Worm (Caenorhabditis elegans) whole organism, young adult: ENCODE measurements around the gene F59B2.8.

Experiments used
- C17E4.6 ChIP-seq: fragments of 200-800 bp; sonication (Bioruptor generic); IDR thresholded peaks from 2 replicates; pipeline ENCODE4 v1.3.6; 2022; ENCODE audit warnings: missing genetic modification reagents, missing genetic modification characterization, missing compliant biosample characterization
- D2030.7 ChIP-seq: fragments of 200-800 bp; sonication (Bioruptor generic); IDR thresholded peaks from 2 replicates; pipeline ENCODE4 v1.3.6; 2022; ENCODE audit warnings: missing genetic modification reagents, missing genetic modification characterization, missing compliant biosample characterization
- F22D6.2 ChIP-seq: sonication (generic microtip); optimal IDR thresholded peaks from 2 replicates; lab custom pipeline; 2016; ENCODE audit warnings: mild to moderate bottlenecking, missing genetic modification characterization, missing compliant biosample characterization
- F23B12.7 ChIP-seq: sonication (generic microtip); optimal IDR thresholded peaks from 2 replicates; lab custom pipeline; 2017; ENCODE audit warnings: missing genetic modification characterization, mild to moderate bottlenecking, missing compliant biosample characterization, antibody characterized with exemption, moderate library complexity; ENCODE audit not compliant: insufficient read depth
- F33H1.4 ChIP-seq: fragments of 200-800 bp; sonication (Bioruptor generic); IDR thresholded peaks from 2 replicates; pipeline ENCODE4 v1.3.6; 2022; ENCODE audit warnings: missing genetic modification reagents, missing genetic modification characterization, missing compliant biosample characterization
- F49E8.2 ChIP-seq: sonication (generic microtip); optimal IDR thresholded peaks from 3 replicates; lab custom pipeline; 2017; ENCODE audit warnings: missing genetic modification characterization, mild to moderate bottlenecking, missing compliant biosample characterization, antibody characterized with exemption, moderate library complexity; ENCODE audit not compliant: insufficient read depth
- K11D2.4 ChIP-seq: fragments of 200-800 bp; sonication (Bioruptor generic); IDR thresholded peaks from 2 replicates; pipeline ENCODE4 v1.3.6; 2022; ENCODE audit warnings: missing genetic modification reagents, missing genetic modification characterization, missing compliant biosample characterization
- Y56A3A.18 ChIP-seq: fragments of 200-800 bp; sonication (Bioruptor generic); IDR thresholded peaks from 2 replicates; pipeline ENCODE4 v1.3.6; 2022; ENCODE audit warnings: missing genetic modification reagents, missing genetic modification characterization, missing compliant biosample characterization
- Y95B8A.8 ChIP-seq: fragments of 200-800 bp; sonication (Bioruptor generic); IDR thresholded peaks from 2 replicates; pipeline ENCODE4 v1.3.6; 2022; ENCODE audit warnings: missing genetic modification reagents, missing genetic modification characterization, missing compliant biosample characterization
- ZK185.1 ChIP-seq: sonication (generic microtip); optimal IDR thresholded peaks from 2 replicates; lab custom pipeline; 2016; ENCODE audit warnings: mild to moderate bottlenecking, missing genetic modification characterization, missing compliant biosample characterization; ENCODE audit not compliant: poor library complexity, severe bottlenecking
- akir-1 ChIP-seq: fragments of 200-800 bp; sonication (Bioruptor generic); optimal IDR thresholded peaks from 2 replicates; lab custom pipeline; 2018; ENCODE audit warnings: mild to moderate bottlenecking, missing genetic modification characterization, moderate library complexity, missing compliant biosample characterization
- aptf-2 ChIP-seq: fragments of 200-800 bp; sonication (Bioruptor generic); conservative IDR thresholded peaks from 2 replicates; pipeline ENCODE4 v1.3.6; 2022; ENCODE audit warnings: missing genetic modification reagents, missing genetic modification characterization, missing compliant biosample characterization
- atf-7 ChIP-seq: sonication (generic microtip); optimal IDR thresholded peaks from 2 replicates; lab custom pipeline; 2017; ENCODE audit warnings: mild to moderate bottlenecking, missing genetic modification characterization, missing compliant biosample characterization
- athp-1 ChIP-seq: sonication (generic microtip); optimal IDR thresholded peaks from 2 replicates; lab custom pipeline; 2017; ENCODE audit warnings: mild to moderate bottlenecking, missing genetic modification characterization, missing compliant biosample characterization
- attf-5 ChIP-seq: fragments of 200-800 bp; sonication (Bioruptor generic); optimal IDR thresholded peaks from 2 replicates; lab custom pipeline; 2018; ENCODE audit warnings: mild to moderate bottlenecking, missing genetic modification characterization, missing compliant biosample characterization
- bed-2 ChIP-seq: fragments of 200-800 bp; sonication (Bioruptor generic); IDR thresholded peaks from 2 replicates; pipeline ENCODE4 v1.3.6; 2022; ENCODE audit warnings: missing genetic modification reagents, missing genetic modification characterization, missing compliant biosample characterization
- cebp-1 ChIP-seq, 2 experiments: fragments of 200-800 bp in 1 of 2; sonication (Bioruptor generic) in 1 of 2; sonication (generic microtip) in 1 of 2; IDR thresholded peaks in 1 of 2; optimal IDR thresholded peaks in 1 of 2; 2 replicates each; pipeline versions ENCODE4 v1.3.6 to Lab custom; 2017 to 2022; ENCODE audit warnings: missing compliant biosample characterization in 2 of 2, missing genetic modification characterization in 2 of 2, mild to moderate bottlenecking in 1 of 2, missing genetic modification reagents in 1 of 2, moderate library complexity in 1 of 2
- ceh-100 ChIP-seq: fragments of 200-800 bp; sonication (Bioruptor generic); IDR thresholded peaks from 2 replicates; pipeline ENCODE4 v1.3.6; 2022; ENCODE audit warnings: missing genetic modification reagents, missing genetic modification characterization, missing compliant biosample characterization
- ceh-91 ChIP-seq: fragments of 200-800 bp; sonication (Bioruptor generic); IDR thresholded peaks from 2 replicates; pipeline ENCODE4 v1.3.6; 2022; ENCODE audit warnings: missing genetic modification reagents, missing genetic modification characterization, missing compliant biosample characterization
- chd-7 ChIP-seq: sonication (generic microtip); optimal IDR thresholded peaks from 2 replicates; lab custom pipeline; 2016; ENCODE audit warnings: mild to moderate bottlenecking, missing genetic modification characterization, moderate library complexity, missing compliant biosample characterization
- dox-1 ChIP-seq: fragments of 200-800 bp; sonication (Bioruptor generic); IDR thresholded peaks from 2 replicates; pipeline ENCODE4 v1.3.6; 2022; ENCODE audit warnings: missing genetic modification reagents, missing genetic modification characterization, missing compliant biosample characterization
- dpff-1 ChIP-seq: sonication (generic microtip); optimal IDR thresholded peaks from 2 replicates; lab custom pipeline; 2017; ENCODE audit warnings: mild to moderate bottlenecking, missing genetic modification characterization, missing compliant biosample characterization
- dpl-1 ChIP-seq: fragments of 150-350 bp; optimal IDR thresholded peaks from 2 replicates; lab custom pipeline; 2014; ENCODE audit warnings: missing biosample characterization, missing genetic modification reagents, missing genetic modification characterization
- efl-1 ChIP-seq: fragments of 150-350 bp; optimal IDR thresholded peaks from 2 replicates; lab custom pipeline; 2014; ENCODE audit warnings: missing biosample characterization, missing genetic modification reagents, missing genetic modification characterization
- hlh-12 ChIP-seq: sonication (generic microtip); optimal IDR thresholded peaks from 2 replicates; lab custom pipeline; 2016; ENCODE audit warnings: missing genetic modification characterization, missing compliant biosample characterization
- hsf-1 ChIP-seq: fragments of 200-800 bp; sonication (Bioruptor generic); IDR thresholded peaks from 2 replicates; pipeline ENCODE4 v1.3.6; 2022; ENCODE audit warnings: missing genetic modification reagents, missing genetic modification characterization, missing compliant biosample characterization
- let-526 ChIP-seq: fragments of 200-800 bp; sonication (Bioruptor generic); IDR thresholded peaks from 2 replicates; pipeline ENCODE4 v1.3.6; 2022; ENCODE audit warnings: missing genetic modification reagents, missing genetic modification characterization, missing compliant biosample characterization
- lin-26 ChIP-seq: fragments of 200-800 bp; sonication (Bioruptor generic); IDR thresholded peaks from 2 replicates; pipeline ENCODE4 v1.3.6; 2022; ENCODE audit warnings: missing genetic modification reagents, missing genetic modification characterization, missing compliant biosample characterization
- lin-35 ChIP-seq, 3 experiments: fragments of 150-350 bp in 2 of 3; sonication (generic microtip) in 1 of 3; optimal IDR thresholded peaks; 2 replicates each; lab custom pipeline; 2014 to 2018; ENCODE audit warnings: missing biosample characterization in 3 of 3, missing genetic modification characterization in 3 of 3, missing genetic modification reagents in 3 of 3
- lin-54 ChIP-seq: fragments of 200-800 bp; sonication (Bioruptor generic); optimal IDR thresholded peaks from 2 replicates; lab custom pipeline; 2018; ENCODE audit warnings: mild to moderate bottlenecking, missing genetic modification characterization, missing compliant biosample characterization
- lsl-1 ChIP-seq: fragments of 200-800 bp; sonication (Bioruptor generic); optimal IDR thresholded peaks from 2 replicates; lab custom pipeline; 2018; ENCODE audit warnings: mild to moderate bottlenecking, missing genetic modification characterization, moderate library complexity, missing compliant biosample characterization
- madf-10 ChIP-seq: sonication (generic microtip); optimal IDR thresholded peaks from 2 replicates; lab custom pipeline; 2016; ENCODE audit warnings: mild to moderate bottlenecking, missing genetic modification characterization, missing compliant biosample characterization
- madf-6 ChIP-seq: fragments of 200-800 bp; sonication (Bioruptor generic); IDR thresholded peaks from 2 replicates; pipeline ENCODE4 v1.3.6; 2022; ENCODE audit warnings: missing genetic modification reagents, missing genetic modification characterization, missing compliant biosample characterization
- madf-8 ChIP-seq: fragments of 200-800 bp; sonication (Bioruptor generic); conservative IDR thresholded peaks from 2 replicates; pipeline ENCODE4 v1.3.6; 2022; ENCODE audit warnings: missing genetic modification reagents, missing genetic modification characterization, missing compliant biosample characterization
- nfyb-1 ChIP-seq: fragments of 200-800 bp; sonication (Bioruptor generic); IDR thresholded peaks from 2 replicates; pipeline ENCODE4 v1.3.6; 2022; ENCODE audit warnings: missing genetic modification reagents, missing genetic modification characterization, missing compliant biosample characterization
- nhr-27 ChIP-seq: fragments of 200-800 bp; sonication (Bioruptor generic); optimal IDR thresholded peaks from 2 replicates; lab custom pipeline; 2018; ENCODE audit warnings: mild to moderate bottlenecking, missing genetic modification characterization, moderate library complexity, missing compliant biosample characterization
- pbrm-1 ChIP-seq: fragments of 200-800 bp; sonication (Bioruptor generic); IDR thresholded peaks from 2 replicates; pipeline ENCODE4 v1.3.6; 2022; ENCODE audit warnings: missing genetic modification reagents, missing genetic modification characterization, missing compliant biosample characterization
- rcor-1 ChIP-seq: fragments of 200-800 bp; sonication (Bioruptor generic); IDR thresholded peaks from 2 replicates; pipeline ENCODE4 v1.3.6; 2022; ENCODE audit warnings: missing genetic modification reagents, missing genetic modification characterization, missing compliant biosample characterization
- snpc-1.3 ChIP-seq: sonication (generic microtip); optimal IDR thresholded peaks from 2 replicates; lab custom pipeline; 2017; ENCODE audit warnings: missing genetic modification characterization, mild to moderate bottlenecking, missing compliant biosample characterization, antibody characterized with exemption, moderate library complexity, missing genotype, missing genetic modification reagents; ENCODE audit not compliant: insufficient read depth
- tbp1 ChIP-seq: fragments of 200-800 bp; sonication (Bioruptor generic); optimal IDR thresholded peaks from 2 replicates; lab custom pipeline; 2018; ENCODE audit warnings: mild to moderate bottlenecking, missing genetic modification characterization, missing compliant biosample characterization
- xnd-1 ChIP-seq: sonication (generic microtip); optimal IDR thresholded peaks from 2 replicates; lab custom pipeline; 2016; ENCODE audit warnings: missing genotype, missing genetic modification reagents, missing genetic modification characterization, missing compliant biosample characterization
- ztf-18 ChIP-seq: sonication (generic microtip); optimal IDR thresholded peaks from 2 replicates; lab custom pipeline; 2016; ENCODE audit warnings: missing genotype, mild to moderate bottlenecking, missing genetic modification characterization, missing compliant biosample characterization
- ztf-26 ChIP-seq: sonication (generic microtip); optimal IDR thresholded peaks from 2 replicates; lab custom pipeline; 2017; ENCODE audit warnings: missing genetic modification characterization, missing compliant biosample characterization

The F59B2.8 gene

DNA sequence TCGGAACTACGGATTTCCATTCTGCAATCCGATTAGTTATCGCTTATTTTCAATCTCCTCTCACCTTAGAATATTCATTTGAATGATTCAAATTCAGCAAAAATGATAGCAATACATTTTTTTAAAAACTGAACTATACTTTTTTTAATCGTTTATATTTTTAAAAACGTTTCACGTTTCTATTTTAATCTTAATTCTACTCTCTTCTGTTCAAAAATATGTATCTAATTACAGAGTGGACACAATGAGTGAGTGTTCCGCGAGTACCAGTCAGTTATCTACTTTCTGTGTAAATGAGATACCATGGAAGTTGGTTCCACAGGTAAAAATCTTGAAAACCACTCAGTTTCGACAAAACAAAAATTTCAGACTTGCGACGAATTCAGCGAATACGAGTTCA is 7.5 kb downstream of the F59B2.8 start, which contains the start of the genes F59B2.15 and zif-1 (continued):
- no peak for TF ChIP-seq ZK185.1 (tag; lab: Kevin White, UChicago)

ce11 chrIII:9001899-9002298 is 8.1 kb downstream of the F59B2.8 start, which contains the start of gene rpn-6.2:
rpn-6.2 (minus strand) TSS chrIII:9001999.
- TF ChIP-seq ceh-100 (GFP tag; lab: Robert Waterston, UW) = no peak
- TF ChIP-seq dpl-1 = no peak
- TF ChIP-seq ZK185.1 (tag; lab: Kevin White, UChicago) = no peak
- TF ChIP-seq attf-5 (GFP tag; lab: Kevin White, UChicago) = no peak
- TF ChIP-seq akir-1 = no peak

DNA sequence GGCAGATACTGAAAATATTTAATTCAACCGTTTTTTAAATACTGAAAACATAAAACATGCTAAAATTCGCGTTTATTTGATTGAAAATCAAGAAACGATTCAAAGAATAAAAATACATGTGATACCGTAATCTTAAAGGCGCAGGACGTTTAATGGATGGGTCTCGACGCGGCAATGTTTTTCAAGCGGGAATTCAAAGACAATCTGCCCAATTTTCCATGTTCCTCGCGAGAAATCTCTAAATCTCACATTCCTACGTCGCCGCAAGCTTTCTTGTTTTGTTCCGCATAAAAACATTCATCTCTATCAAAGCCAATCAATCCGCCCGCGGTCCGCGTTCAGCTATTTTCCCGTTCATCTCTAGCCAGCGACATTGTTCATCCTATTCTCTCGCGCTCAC is 8.5 kb downstream of the F59B2.8 start:
- TF ChIP-seq ztf-18 (tag; lab: Kevin White, UChicago) (peak; percentile 7), hlh-12 (tag; lab: Kevin White, UChicago) (no peak), lin-54 (GFP tag; lab: Kevin White, UChicago) (peak; percentile 70), bed-2 (GFP tag; lab: Robert Waterston, UW) (no peak), hsf-1 (GFP tag; lab: Robert Waterston, UW) (peak; percentile 52; the same call in 1 of the 2 replicates), Y56A3A.18 (GFP tag; lab: Robert Waterston, UW) (no peak), xnd-1 (tag; lab: Kevin White, UChicago) (peak; percentile 76), lin-35 (GFP tag; optimal IDR thresholded peaks at IDR 0.05; lab: Kevin White, UChicago) (peak in 1 of 3 experiments; percentile 47), lsl-1 (peak; percentile 83), ceh-91 (peak; percentile 63), aptf-2 (GFP tag; lab: Robert Waterston, UW) (no peak), madf-6 (GFP tag; lab: Robert Waterston, UW) (peak; percentile 91), dpl-1 (peak; percentile 75), lin-26 (no peak), let-526 (GFP tag; lab: Robert Waterston, UW) (no peak), efl-1 (GFP tag; lab: Kevin White, UChicago) (peak; percentile 86), F22D6.2 (tag; lab: Kevin White, UChicago) (no peak), F49E8.2 (tag; lab: Kevin White, UChicago) (peak; percentile 17), F33H1.4 (GFP tag; lab: Robert Waterston, UW) (peak; percentile 91), K11D2.4 (GFP tag; lab: Robert Waterston, UW) (no peak), D2030.7 (GFP tag; lab: Robert Waterston, UW) (peak; percentile 66), madf-8 (peak; percentile 68), snpc-1.3 (no peak), nfyb-1 (GFP tag; lab: Robert Waterston, UW) (no peak), C17E4.6 (GFP tag; lab: Robert Waterston, UW) (peak; percentile 24; the same call in 1 of the 2 replicates), ztf-26 (no peak), nhr-27 (tag; lab: Kevin White, UChicago) (no peak), rcor-1 (GFP tag; lab: Robert Waterston, UW) (0 out of 2 replicates have a peak, but pooled peaks have one; percentile 31), pbrm-1 (GFP tag; lab: Robert Waterston, UW) (peak; percentile 18; the same call in 1 of the 2 replicates), dox-1 (GFP tag; lab: Robert Waterston, UW) (peak; percentile 31; the same call in 1 of the 2 replicates)

DNA sequence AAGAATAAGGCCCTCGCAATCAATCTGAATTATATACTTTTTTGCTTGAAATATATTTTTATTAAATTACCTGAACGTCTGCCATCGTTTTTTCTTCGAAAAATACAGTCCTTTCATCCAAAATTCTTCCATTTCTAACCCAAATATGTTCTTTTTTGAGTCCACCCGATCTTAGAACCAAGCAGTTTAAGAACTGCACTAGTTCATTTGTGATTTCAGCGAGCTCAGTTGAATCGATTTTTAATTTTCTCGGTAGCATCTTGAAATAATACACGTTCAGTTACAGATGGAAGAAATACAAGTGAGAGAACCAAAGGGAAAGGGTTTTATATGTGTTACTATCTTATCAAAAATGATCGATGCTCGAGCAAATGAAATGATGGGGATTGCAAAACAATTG is 10.5 kb downstream of the F59B2.8 start, which contains the start of gene F59B2.3:
TSS of gene F59B2.3 (minus strand) at position 259 of the 400 bp plus-strand sequence.
- TF ChIP-seq efl-1 (GFP tag; lab: Kevin White, UChicago) (no peak), chd-7 (tag; lab: Kevin White, UChicago) (no peak), nhr-27 (tag; lab: Kevin White, UChicago) (no peak), athp-1 (peak; percentile 11), Y95B8A.8 (no peak), tbp1 (GFP tag; lab: Kevin White, UChicago) (peak; percentile 3), madf-10 (no peak), atf-7 (tag; lab: Kevin White, UChicago) (peak; percentile 9), attf-5 (GFP tag; lab: Kevin White, UChicago) (no peak), cebp-1 (GFP tag; IDR thresholded peaks at IDR 0.05; lab: Robert Waterston, UW) (no peak), cebp-1 (tag; optimal IDR thresholded peaks at IDR 0.05; lab: Kevin White, UChicago) (no peak), dpff-1 (no peak), F23B12.7 (no peak), aptf-2 (GFP tag; lab: Robert Waterston, UW) (no peak), pbrm-1 (GFP tag; lab: Robert Waterston, UW) (no peak)
